Worm (Caenorhabditis elegans) whole organism, L4 larva: ENCODE results near the gene F59E11.2.

Experiments
- F26F4.8 ChIP-seq: fragments of 200-800 bp; sonication (Bioruptor generic); conservative IDR thresholded peaks from 2 replicates; pipeline ENCODE4 v1.3.6; 2022; ENCODE audit warnings: missing genetic modification characterization, missing compliant biosample characterization
- F49E8.2 ChIP-seq: sonication (generic microtip); optimal IDR thresholded peaks from 2 replicates; lab custom pipeline; 2016; ENCODE audit warnings: missing compliant biosample characterization, mild to moderate bottlenecking, missing genetic modification characterization, borderline replicate concordance
- R02D3.7 ChIP-seq: fragments of 150-350 bp; sonication (generic microtip); optimal IDR thresholded peaks from 3 replicates; lab custom pipeline; 2014; ENCODE audit warnings: missing biosample characterization, missing genetic modification characterization
- Y105C5A.15 ChIP-seq: fragments of 200-800 bp; sonication (Bioruptor generic); IDR thresholded peaks from 2 replicates; pipeline ENCODE4 v1.3.6; 2022; ENCODE audit warnings: missing genetic modification characterization, missing compliant biosample characterization
- Y48G9A.11 ChIP-seq: fragments of 200-800 bp; sonication (Bioruptor generic); IDR thresholded peaks from 2 replicates; pipeline ENCODE4 v1.3.6; 2022; ENCODE audit warnings: missing genetic modification reagents, missing genetic modification characterization, missing compliant biosample characterization
- Y5F2A.4 ChIP-seq: fragments of 200-800 bp; sonication (Bioruptor generic); optimal IDR thresholded peaks from 2 replicates; lab custom pipeline; 2018; ENCODE audit warnings: mild to moderate bottlenecking, missing genetic modification characterization, missing compliant biosample characterization
- aly-2 ChIP-seq: sonication (generic microtip); optimal IDR thresholded peaks from 2 replicates; lab custom pipeline; 2018; ENCODE audit warnings: missing biosample characterization, missing genetic modification characterization
- ceh-32 ChIP-seq: sonication (generic microtip); optimal IDR thresholded peaks from 2 replicates; lab custom pipeline; 2016; ENCODE audit warnings: mild to moderate bottlenecking, missing genetic modification characterization, missing compliant biosample characterization; ENCODE audit not compliant: poor library complexity
- ceh-82 ChIP-seq: sonication (generic microtip); optimal IDR thresholded peaks from 2 replicates; lab custom pipeline; 2017; ENCODE audit warnings: missing biosample characterization, missing genetic modification characterization
- ctbp-1 ChIP-seq: fragments of 200-800 bp; sonication (Bioruptor generic); IDR thresholded peaks from 2 replicates; pipeline ENCODE4 v1.3.6; 2022; ENCODE audit warnings: missing genetic modification reagents, missing genetic modification characterization, missing compliant biosample characterization
- daf-16 ChIP-seq, 3 experiments: sonication (generic microtip); optimal IDR thresholded peaks; 2 replicates each; lab custom pipeline; 2016 to 2017; ENCODE audit warnings: missing genetic modification characterization in 3 of 3, missing genetic modification reagents in 3 of 3, mild to moderate bottlenecking in 2 of 3, missing compliant biosample characterization in 2 of 3, missing biosample characterization in 1 of 3, moderate library complexity in 1 of 3
- duxl-1 ChIP-seq: sonication (generic microtip); optimal IDR thresholded peaks from 2 replicates; lab custom pipeline; 2016; ENCODE audit warnings: mild to moderate bottlenecking, missing genetic modification characterization, moderate library complexity, missing compliant biosample characterization; ENCODE audit not compliant: poor library complexity
- egl-43 ChIP-seq: fragments of 200-800 bp; sonication (Bioruptor generic); IDR thresholded peaks from 2 replicates; pipeline ENCODE4 v1.3.6; 2022; ENCODE audit warnings: missing genetic modification reagents, missing genetic modification characterization, missing compliant biosample characterization
- fos-1 ChIP-seq: fragments of 150-350 bp; optimal IDR thresholded peaks from 2 replicates; lab custom pipeline; 2014; ENCODE audit warnings: missing biosample characterization, missing genetic modification characterization
- hif-1 ChIP-seq, 2 experiments: sonication (generic microtip); optimal IDR thresholded peaks; 2 replicates each; lab custom pipeline; 2016 to 2017; ENCODE audit warnings: missing compliant biosample characterization in 2 of 2, missing genetic modification characterization in 2 of 2, missing genetic modification reagents in 2 of 2, missing genotype in 2 of 2, mild to moderate bottlenecking in 1 of 2
- hlh-11 ChIP-seq: fragments of 200-800 bp; sonication (Bioruptor generic); optimal IDR thresholded peaks from 2 replicates; lab custom pipeline; 2018; ENCODE audit warnings: mild to moderate bottlenecking, missing genetic modification characterization, missing compliant biosample characterization
- jun-1 ChIP-seq: fragments of 150-350 bp; optimal IDR thresholded peaks from 2 replicates; lab custom pipeline; 2014; ENCODE audit warnings: missing biosample characterization, missing genetic modification reagents, missing genetic modification characterization
- lin-15B ChIP-seq: fragments of 150-350 bp; sonication (generic microtip); optimal IDR thresholded peaks from 3 replicates; lab custom pipeline; 2014; ENCODE audit warnings: missing biosample characterization, missing genetic modification characterization
- lin-29 ChIP-seq: fragments of 200-800 bp; sonication (Bioruptor generic); IDR thresholded peaks from 2 replicates; pipeline ENCODE4 v1.3.6; 2022; ENCODE audit warnings: missing genetic modification reagents, missing genetic modification characterization, missing compliant biosample characterization
- lin-39 ChIP-seq: fragments of 150-350 bp; optimal IDR thresholded peaks from 2 replicates; lab custom pipeline; 2014; ENCODE audit warnings: missing biosample characterization, missing genetic modification reagents, missing genetic modification characterization
- mdt-29 ChIP-seq: fragments of 200-800 bp; sonication (Bioruptor generic); IDR thresholded peaks from 2 replicates; pipeline ENCODE4 v1.3.6; 2022; ENCODE audit warnings: missing genetic modification reagents, missing genetic modification characterization, missing compliant biosample characterization
- mxl-3 ChIP-seq: fragments of 200-800 bp; sonication (Bioruptor generic); optimal IDR thresholded peaks from 2 replicates; lab custom pipeline; 2018; ENCODE audit warnings: mild to moderate bottlenecking, missing genetic modification characterization, missing compliant biosample characterization
- nhr-10 ChIP-seq: fragments of 150-350 bp; optimal IDR thresholded peaks from 2 replicates; lab custom pipeline; 2014; ENCODE audit warnings: missing biosample characterization, missing genetic modification characterization
- nhr-102 ChIP-seq: sonication (generic microtip); optimal IDR thresholded peaks from 2 replicates; lab custom pipeline; 2016; ENCODE audit warnings: mild to moderate bottlenecking, missing genetic modification characterization, moderate library complexity, missing compliant biosample characterization
- nhr-25 ChIP-seq: sonication (generic microtip); optimal IDR thresholded peaks from 2 replicates; lab custom pipeline; 2017; ENCODE audit warnings: missing genetic modification characterization, mild to moderate bottlenecking, missing compliant biosample characterization, antibody characterized with exemption, moderate library complexity, borderline replicate concordance; ENCODE audit not compliant: insufficient read depth
- nhr-41 ChIP-seq: fragments of 200-800 bp; sonication (Bioruptor generic); IDR thresholded peaks from 2 replicates; pipeline ENCODE4 v1.3.6; 2022; ENCODE audit warnings: missing genetic modification reagents, missing genetic modification characterization, missing compliant biosample characterization
- rbr-2 ChIP-seq: sonication (generic microtip); optimal IDR thresholded peaks from 2 replicates; lab custom pipeline; 2016; ENCODE audit warnings: missing genotype, missing genetic modification characterization, missing compliant biosample characterization
- set-16 ChIP-seq: fragments of 200-800 bp; sonication (Bioruptor generic); IDR thresholded peaks from 2 replicates; pipeline ENCODE4 v1.3.6; 2022; ENCODE audit warnings: missing genetic modification reagents, missing genetic modification characterization, missing compliant biosample characterization
- snpc-1.2 ChIP-seq: fragments of 200-800 bp; sonication (Bioruptor generic); IDR thresholded peaks from 2 replicates; pipeline ENCODE4 v1.3.6; 2022; ENCODE audit warnings: missing genetic modification reagents, missing genetic modification characterization, missing compliant biosample characterization
- snpc-4 ChIP-seq: fragments of 150-350 bp; optimal IDR thresholded peaks from 2 replicates; lab custom pipeline; 2014; ENCODE audit warnings: missing biosample characterization, missing genetic modification characterization
- spr-1 ChIP-seq: sonication (generic microtip); optimal IDR thresholded peaks from 2 replicates; lab custom pipeline; 2016; ENCODE audit warnings: mild to moderate bottlenecking, missing genetic modification characterization, missing compliant biosample characterization
- tag-97 ChIP-seq: fragments of 200-800 bp; sonication (Bioruptor generic); IDR thresholded peaks from 2 replicates; pipeline ENCODE4 v1.3.6; 2022; ENCODE audit warnings: missing genetic modification characterization, missing compliant biosample characterization
- unc-39 ChIP-seq: sonication (generic microtip); optimal IDR thresholded peaks from 2 replicates; lab custom pipeline; 2017; ENCODE audit warnings: missing biosample characterization, missing genetic modification characterization
- unc-62 ChIP-seq, 3 experiments: fragments of 150-350 bp in 1 of 3; sonication (generic microtip); optimal IDR thresholded peaks in 2 of 3; peaks in 1 of 3; 1 replicate in 1 of 3; 2 replicates in 2 of 3; lab custom pipeline; 2014 to 2017; ENCODE audit warnings: missing biosample characterization in 3 of 3, missing genetic modification characterization in 3 of 3, missing genetic modification reagents in 3 of 3, missing genotype in 1 of 3
- vab-7 ChIP-seq: fragments of 200-800 bp; sonication (Bioruptor generic); IDR thresholded peaks from 2 replicates; pipeline ENCODE4 v1.3.6; 2022; ENCODE audit warnings: missing genetic modification reagents, missing genetic modification characterization, missing compliant biosample characterization
- zag-1 ChIP-seq: fragments of 150-350 bp; optimal IDR thresholded peaks from 2 replicates; lab custom pipeline; 2014; ENCODE audit warnings: missing biosample characterization, missing genetic modification characterization
- zfp-3 ChIP-seq: fragments of 200-800 bp; sonication (Bioruptor generic); conservative IDR thresholded peaks from 2 replicates; pipeline ENCODE4 v1.3.6; 2022; ENCODE audit warnings: missing genetic modification reagents, missing genetic modification characterization, missing compliant biosample characterization
- ztf-7 ChIP-seq: fragments of 150-350 bp; optimal IDR thresholded peaks from 2 replicates; lab custom pipeline; 2014; ENCODE audit warnings: missing biosample characterization, missing genetic modification characterization

Gene F59E11.2

ce11 chrV:8985740-8986139 is 15.5 kb upstream of the F59E11.2 start, which contains the start of gene str-85:
Gene str-85, minus strand, starts transcription at chrV:8985840.
- TF ChIP-seq mdt-29 (GFP tag; lab: Robert Waterston, UW): no peak
- no peak for TF ChIP-seq hif-1 (tag; optimal IDR thresholded peaks at IDR 0.05; lab: Kevin White, UChicago)
- no peak for TF ChIP-seq ctbp-1 (GFP tag; lab: Robert Waterston, UW)
- no peak for TF ChIP-seq egl-43 (GFP tag; lab: Robert Waterston, UW)
- TF ChIP-seq ztf-7 (tag; lab: Kevin White, UChicago): no peak
- TF ChIP-seq Y105C5A.15 (GFP tag; lab: Robert Waterston, UW): no peak
- TF ChIP-seq unc-62 (GFP tag; optimal IDR thresholded peaks at IDR 0.05 in 1 of 2; lab: Kevin White, UChicago): no peak
- no peak for TF ChIP-seq unc-62 (tag; optimal IDR thresholded peaks at IDR 0.05; lab: Kevin White, UChicago)
- TF ChIP-seq R02D3.7 (tag; lab: Kevin White, UChicago): no peak
- TF ChIP-seq nhr-102 (tag; lab: Kevin White, UChicago): no peak
- TF ChIP-seq nhr-41 (GFP tag; lab: Robert Waterston, UW): no peak
- TF ChIP-seq Y48G9A.11 (GFP tag; lab: Robert Waterston, UW): no peak
- no peak for TF ChIP-seq duxl-1 (tag; lab: Kevin White, UChicago)
- TF ChIP-seq snpc-4 (tag; lab: Kevin White, UChicago): no peak
- TF ChIP-seq lin-39: no peak

- TF ChIP-seq lin-29 (GFP tag; lab: Robert Waterston, UW) (no peak), nhr-25 (tag; lab: Kevin White, UChicago) (no peak), unc-39 (no peak), mxl-3 (GFP tag; lab: Kevin White, UChicago) (no peak), fos-1 (tag; lab: Kevin White, UChicago) (no peak), aly-2 (tag; lab: Kevin White, UChicago) (no peak), Y48G9A.11 (GFP tag; lab: Robert Waterston, UW) (no peak), zfp-3 (GFP tag; lab: Robert Waterston, UW) (no peak), nhr-10 (tag; lab: Kevin White, UChicago) (no peak), F26F4.8 (GFP tag; lab: Robert Waterston, UW) (no peak), F49E8.2 (no peak), vab-7 (GFP tag; lab: Robert Waterston, UW) (no peak), daf-16 (GFP tag; optimal IDR thresholded peaks at IDR 0.05; lab: Kevin White, UChicago) (no peak), daf-16 (tag; optimal IDR thresholded peaks at IDR 0.05; lab: Kevin White, UChicago) (no peak), spr-1 (tag; lab: Kevin White, UChicago) (no peak), set-16 (GFP tag; lab: Robert Waterston, UW) (no peak), jun-1 (tag; lab: Kevin White, UChicago) (no peak), zag-1 (tag; lab: Kevin White, UChicago) (no peak), hlh-11 (no peak), ceh-82 (no peak)
- TF ChIP-seq, all 104 proteins: peak for 0
These were observed 13.2 kb upstream of the F59E11.2 start, which contains the start of gene str-87 for ce11 chrV:8988104-8988503. Gene str-87, minus strand, starts transcription at chrV:8988204.

- TF ChIP-seq rbr-2 (tag; lab: Kevin White, UChicago): no peak
- no peak for TF ChIP-seq tag-97 (GFP tag; lab: Robert Waterston, UW)
- no peak for TF ChIP-seq snpc-1.2 (GFP tag; lab: Robert Waterston, UW)
- no peak for TF ChIP-seq zfp-3 (GFP tag; lab: Robert Waterston, UW)
- no peak for TF ChIP-seq ceh-32
- no peak for TF ChIP-seq lin-15B (tag; lab: Kevin White, UChicago)
- no peak for TF ChIP-seq Y105C5A.15 (GFP tag; lab: Robert Waterston, UW)
- TF ChIP-seq lin-29 (GFP tag; lab: Robert Waterston, UW): no peak
- TF ChIP-seq Y5F2A.4 (GFP tag; lab: Kevin White, UChicago): no peak
These were observed 11.1 kb upstream of the F59E11.2 start, which contains the start of gene F59E11.7 for ce11 chrV:8990194-8990649. Gene F59E11.7, plus strand, starts transcription at chrV:8990244.
